Worm (Caenorhabditis elegans) whole organism, young adult: Measurements from ENCODE around the gene dat-1.

ENCODE experiments used
- lsl-1 ChIP-seq: fragments of 200-800 bp; sonication (Bioruptor generic); optimal IDR thresholded peaks from 2 replicates; lab custom pipeline; 2018; ENCODE audit warnings: mild to moderate bottlenecking, missing genetic modification characterization, moderate library complexity, missing compliant biosample characterization
- madf-8 ChIP-seq: fragments of 200-800 bp; sonication (Bioruptor generic); conservative IDR thresholded peaks from 2 replicates; pipeline ENCODE4 v1.3.6; 2022; ENCODE audit warnings: missing genetic modification reagents, missing genetic modification characterization, missing compliant biosample characterization
- nhr-90 ChIP-seq: sonication (generic microtip); optimal IDR thresholded peaks from 2 replicates; lab custom pipeline; 2016; ENCODE audit warnings: missing genotype, mild to moderate bottlenecking, missing genetic modification characterization, missing compliant biosample characterization
- rpc-1 ChIP-seq, 2 experiments: fragments of 150-350 bp in 1 of 2; sonication (generic microtip) in 1 of 2; optimal IDR thresholded peaks; 2 replicates each; lab custom pipeline; 2014 to 2018; ENCODE audit warnings: missing biosample characterization in 1 of 2, missing genetic modification characterization in 1 of 2, missing genetic modification reagents in 1 of 2, missing genotype in 1 of 2
- sea-2 ChIP-seq: fragments of 200-800 bp; sonication (Bioruptor generic); IDR thresholded peaks from 2 replicates; pipeline ENCODE4 v1.3.6; 2022; ENCODE audit warnings: missing genetic modification characterization, missing compliant biosample characterization

DNA sequence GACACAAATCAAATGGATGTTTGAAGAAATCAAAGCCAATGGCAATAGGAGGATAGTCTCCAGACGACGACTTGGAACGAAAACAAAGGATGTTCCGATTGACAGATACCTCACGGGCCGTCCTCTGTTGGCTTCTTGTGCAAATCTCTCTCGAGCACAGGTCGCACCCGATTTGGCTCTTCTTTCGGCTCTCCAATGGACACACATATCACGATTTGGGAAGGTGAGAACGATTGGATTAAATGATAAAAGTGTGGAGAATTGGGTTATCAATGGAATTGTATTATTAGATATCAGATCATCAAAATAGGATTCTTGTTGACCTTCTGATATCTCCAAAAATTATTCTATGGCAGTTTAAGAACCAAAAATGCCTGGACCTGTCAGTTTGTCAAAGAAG, 36.6 kb upstream of the dat-1 start, which contains the start of gene ZC84.1:
- TF ChIP-seq sea-2 (GFP tag; lab: Robert Waterston, UW) (no peak), nhr-90 (tag; lab: Kevin White, UChicago) (no peak), lsl-1 (GFP tag; lab: Kevin White, UChicago) (no peak), rpc-1 (optimal IDR thresholded peaks at IDR 0.05; lab: Kevin White, UChicago) (no peak), rpc-1 (tag; optimal IDR thresholded peaks at IDR 0.05; lab: Kevin White, UChicago) (no peak), madf-8 (GFP tag; lab: Robert Waterston, UW) (no peak)
